2 worm cellular contexts compared by ENCODE assay signal in genomic region chrIII:94759-95330, ce11.
A peak's percentile ranks its signal among the peaks of the same experiment; 100 is the strongest.
TF ChIP-seq lines count a peak whose summit lies in the region.

Gene pat-4, minus strand, starts transcription at chrIII:94809.

TF ChIP-seq in whole organism, L1 larva, 84 proteins besides CTCF, POLR2A, EP300 and RAD21 (continued from another document):
- TF ChIP-seq nhr-237 (tag; optimal IDR thresholded peaks at IDR 0.05; lab: Kevin White, UChicago) (no peak), nhr-77 (tag; optimal IDR thresholded peaks at IDR 0.05; lab: Kevin White, UChicago) (no peak), tlp-1 (tag; optimal IDR thresholded peaks at IDR 0.05; lab: Kevin White, UChicago) (no peak), nhr-11 (tag; optimal IDR thresholded peaks at IDR 0.05; lab: Kevin White, UChicago) (no peak), nhr-19 (GFP tag; conservative IDR thresholded peaks at IDR 0.05; lab: Robert Waterston, UW) (peak; percentile 56), pqm-1 (tag; optimal IDR thresholded peaks at IDR 0.05; lab: Kevin White, UChicago) (no peak), swsn-7 (tag; optimal IDR thresholded peaks at IDR 0.05; lab: Kevin White, UChicago) (peak; percentile 45), efl-1 (optimal IDR thresholded peaks at IDR 0.05; lab: Kevin White, UChicago) (peak; percentile 13 to 30), efl-1 (GFP tag; optimal IDR thresholded peaks at IDR 0.05 in 1 of 2; lab: Kevin White, UChicago) (no peak), aha-1 (tag; optimal IDR thresholded peaks at IDR 0.05; lab: Kevin White, UChicago) (no peak), ceh-88 (GFP tag; IDR thresholded peaks at IDR 0.05; lab: Robert Waterston, UW) (no peak), C04F5.9 (tag; optimal IDR thresholded peaks at IDR 0.05; lab: Kevin White, UChicago) (no peak), nhr-84 (tag; optimal IDR thresholded peaks at IDR 0.05; lab: Kevin White, UChicago) (no peak), nhr-90 (tag; optimal IDR thresholded peaks at IDR 0.05; lab: Kevin White, UChicago; ENCODE audit: poor library complexity) (peak; percentile 35), ceh-90 (tag; optimal IDR thresholded peaks at IDR 0.05; lab: Kevin White, UChicago) (no peak), alr-1 (tag; optimal IDR thresholded peaks at IDR 0.05; lab: Kevin White, UChicago; ENCODE audit: borderline replicate concordance) (no peak), lin-35 (GFP tag; optimal IDR thresholded peaks at IDR 0.05; lab: Kevin White, UChicago) (peak in 1 of 2 experiments; percentile 1)

TF ChIP-seq in whole organism, L4 larva, 104 proteins besides CTCF, POLR2A, EP300 and RAD21 (continued from another document):
- 0 out of 2 replicates have a peak, but pooled peaks have one; percentile 31 for TF ChIP-seq pha-4 (GFP tag; IDR thresholded peaks at IDR 0.05; lab: Robert Waterston, UW)
- no peak for TF ChIP-seq pha-4 (tag; optimal IDR thresholded peaks at IDR 0.05; lab: Kevin White, UChicago)
- no peak for TF ChIP-seq lin-13 (GFP tag; optimal IDR thresholded peaks at IDR 0.05; lab: Kevin White, UChicago)
- no peak for TF ChIP-seq fkh-10 (GFP tag; optimal IDR thresholded peaks at IDR 0.05; lab: Kevin White, UChicago)
- peak; percentile 33 for TF ChIP-seq mes-2 (tag; optimal IDR thresholded peaks at IDR 0.05; lab: Kevin White, UChicago; ENCODE audit: poor library complexity, severe bottlenecking)
- peak in 1 of 2 experiments; percentile 36 for TF ChIP-seq lsy-2 (tag; optimal IDR thresholded peaks at IDR 0.05; lab: Kevin White, UChicago)
- no peak for TF ChIP-seq lin-39 (tag; optimal IDR thresholded peaks at IDR 0.05; lab: Kevin White, UChicago)
- TF ChIP-seq arid-1 (GFP tag; conservative IDR thresholded peaks at IDR 0.05; lab: Robert Waterston, UW) = no peak
- TF ChIP-seq nhr-10 (tag; optimal IDR thresholded peaks at IDR 0.05; lab: Kevin White, UChicago) = no peak
- no peak for TF ChIP-seq ama-1 (optimal IDR thresholded peaks at IDR 0.05; lab: Kevin White, UChicago)
- TF ChIP-seq ztf-7 (tag; optimal IDR thresholded peaks at IDR 0.05; lab: Kevin White, UChicago) = no peak
- TF ChIP-seq madf-5 (GFP tag; IDR thresholded peaks at IDR 0.05; lab: Robert Waterston, UW) = no peak
- TF ChIP-seq php-3 (GFP tag; IDR thresholded peaks at IDR 0.05; lab: Robert Waterston, UW) = no peak
- TF ChIP-seq lir-3 (tag; optimal IDR thresholded peaks at IDR 0.05; lab: Kevin White, UChicago) = no peak
- TF ChIP-seq F49E8.2 (tag; optimal IDR thresholded peaks at IDR 0.05; lab: Kevin White, UChicago; ENCODE audit: borderline replicate concordance) = no peak
- no peak for TF ChIP-seq Y5F2A.4 (GFP tag; optimal IDR thresholded peaks at IDR 0.05; lab: Kevin White, UChicago)
- TF ChIP-seq daf-16 (GFP tag; optimal IDR thresholded peaks at IDR 0.05; lab: Kevin White, UChicago) = no peak
- TF ChIP-seq daf-16 (tag; optimal IDR thresholded peaks at IDR 0.05; lab: Kevin White, UChicago) = peak; percentile 21
- TF ChIP-seq nhr-42 (GFP tag; IDR thresholded peaks at IDR 0.05; lab: Robert Waterston, UW) = no peak
- no peak for TF ChIP-seq nhr-25 (tag; optimal IDR thresholded peaks at IDR 0.05; lab: Kevin White, UChicago; ENCODE audit: borderline replicate concordance, insufficient read depth)
- TF ChIP-seq lin-29 (GFP tag; IDR thresholded peaks at IDR 0.05; lab: Robert Waterston, UW) = no peak
- no peak for TF ChIP-seq F26F4.8 (GFP tag; conservative IDR thresholded peaks at IDR 0.05; lab: Robert Waterston, UW)
- TF ChIP-seq vab-7 (GFP tag; IDR thresholded peaks at IDR 0.05; lab: Robert Waterston, UW) = no peak
- no peak for TF ChIP-seq F10B5.3 (tag; optimal IDR thresholded peaks at IDR 0.05; lab: Kevin White, UChicago)
- TF ChIP-seq ceh-82 (tag; optimal IDR thresholded peaks at IDR 0.05; lab: Kevin White, UChicago) = no peak
- no peak for TF ChIP-seq T26A8.4 (GFP tag; IDR thresholded peaks at IDR 0.05; lab: Robert Waterston, UW)
- no peak for TF ChIP-seq unc-130 (GFP tag; optimal IDR thresholded peaks at IDR 0.05; lab: Kevin White, UChicago)
- TF ChIP-seq spr-3 (GFP tag; optimal IDR thresholded peaks at IDR 0.05; lab: Kevin White, UChicago) = no peak
- peak in 1 of 2 experiments; percentile 55 for TF ChIP-seq unc-62 (GFP tag; optimal IDR thresholded peaks at IDR 0.05 in 1 of 2; lab: Kevin White, UChicago)
- no peak for TF ChIP-seq unc-62 (tag; optimal IDR thresholded peaks at IDR 0.05; lab: Kevin White, UChicago)
- TF ChIP-seq zip-2 (tag; optimal IDR thresholded peaks at IDR 0.05; lab: Kevin White, UChicago) = no peak
- TF ChIP-seq aha-1 (tag; lab: Kevin White, UChicago) = peak; percentile 16
- no peak for TF ChIP-seq madf-9 (GFP tag; conservative IDR thresholded peaks at IDR 0.05; lab: Robert Waterston, UW)
- TF ChIP-seq snpc-1.2 (GFP tag; IDR thresholded peaks at IDR 0.05; lab: Robert Waterston, UW) = no peak
- TF ChIP-seq egl-27 (tag; optimal IDR thresholded peaks at IDR 0.05; lab: Kevin White, UChicago) = no peak
- no peak for TF ChIP-seq T20F7.1 (GFP tag; optimal IDR thresholded peaks at IDR 0.05; lab: Kevin White, UChicago)
- no peak for TF ChIP-seq duxl-1 (tag; optimal IDR thresholded peaks at IDR 0.05; lab: Kevin White, UChicago; ENCODE audit: poor library complexity)
- TF ChIP-seq pqm-1 (tag; optimal IDR thresholded peaks at IDR 0.05; lab: Kevin White, UChicago) = no peak
- TF ChIP-seq attf-4 (tag; optimal IDR thresholded peaks at IDR 0.05; lab: Kevin White, UChicago) = no peak
- TF ChIP-seq hif-1 (tag; optimal IDR thresholded peaks at IDR 0.05; lab: Kevin White, UChicago) = no peak
- TF ChIP-seq dve-1 (tag; optimal IDR thresholded peaks at IDR 0.05; lab: Kevin White, UChicago; ENCODE audit: insufficient read depth) = peak; percentile 22
- no peak for TF ChIP-seq R02D3.7 (tag; optimal IDR thresholded peaks at IDR 0.05; lab: Kevin White, UChicago)
- TF ChIP-seq nhr-237 (tag; optimal IDR thresholded peaks at IDR 0.05; lab: Kevin White, UChicago) = no peak
- no peak for TF ChIP-seq lin-15B (tag; optimal IDR thresholded peaks at IDR 0.05; lab: Kevin White, UChicago)
- no peak for TF ChIP-seq nhr-41 (GFP tag; IDR thresholded peaks at IDR 0.05; lab: Robert Waterston, UW)
- no peak for TF ChIP-seq snpc-4 (tag; optimal IDR thresholded peaks at IDR 0.05; lab: Kevin White, UChicago)
- TF ChIP-seq hmg-1.1 (GFP tag; IDR thresholded peaks at IDR 0.05; lab: Robert Waterston, UW) = peak; percentile 91
- no peak for TF ChIP-seq D1046.2 (GFP tag; IDR thresholded peaks at IDR 0.05; lab: Robert Waterston, UW)
- peak; percentile 2 for TF ChIP-seq rbr-2 (tag; optimal IDR thresholded peaks at IDR 0.05; lab: Kevin White, UChicago)
- no peak for TF ChIP-seq nhr-77 (tag; optimal IDR thresholded peaks at IDR 0.05; lab: Kevin White, UChicago)
- no peak for TF ChIP-seq daf-19 (GFP tag; conservative IDR thresholded peaks at IDR 0.05; lab: Robert Waterston, UW)
- no peak for TF ChIP-seq zfp-3 (GFP tag; conservative IDR thresholded peaks at IDR 0.05; lab: Robert Waterston, UW)
- TF ChIP-seq F37D6.2 (tag; optimal IDR thresholded peaks at IDR 0.05; lab: Kevin White, UChicago) = no peak
- no peak for TF ChIP-seq unc-39 (tag; optimal IDR thresholded peaks at IDR 0.05; lab: Kevin White, UChicago)
- TF ChIP-seq jun-1 (tag; optimal IDR thresholded peaks at IDR 0.05; lab: Kevin White, UChicago) = no peak
- TF ChIP-seq skn-1 (tag; optimal IDR thresholded peaks at IDR 0.05; lab: Kevin White, UChicago) = no peak
- TF ChIP-seq Y105C5A.15 (GFP tag; IDR thresholded peaks at IDR 0.05; lab: Robert Waterston, UW) = no peak
- no peak for TF ChIP-seq lin-38 (GFP tag; IDR thresholded peaks at IDR 0.05; lab: Robert Waterston, UW)
- TF ChIP-seq lim-7 (GFP tag; IDR thresholded peaks at IDR 0.05; lab: Robert Waterston, UW) = no peak
TF ChIP-seq in whole organism, L4 larva: peak in this region for 15.
